Fruit fly (Drosophila melanogaster) whole organism: ENCODE results near the gene cyr.

Experiments
- CG8478 ChIP-seq: fragments of >200 bp; optimal IDR thresholded peaks from 2 replicates; lab custom pipeline; 2018; ENCODE audit warnings: inconsistent platforms
- Dll ChIP-seq: fragments of >200 bp; optimal IDR thresholded peaks from 2 replicates; lab custom pipeline; 2017
- pan ChIP-seq: fragments of >200 bp; optimal IDR thresholded peaks from 2 replicates; lab custom pipeline; 2017
- psq ChIP-seq: fragments of >200 bp; optimal IDR thresholded peaks from 2 replicates; lab custom pipeline; 2017
- usp ChIP-seq: fragments of >200 bp; optimal IDR thresholded peaks from 2 replicates; lab custom pipeline; 2017; ENCODE audit warnings: missing biosample characterization, missing genetic modification characterization, mixed read lengths

dm6 chrX:8163452-8163851, 27.9 kb upstream of the cyr start:
- no peak for TF ChIP-seq psq
- TF ChIP-seq usp (GFP tag; lab: Kevin White, UChicago): no peak
- TF ChIP-seq pan: no peak
- TF ChIP-seq CG8478: no peak
- TF ChIP-seq Dll (lab: Kevin White, UChicago): no peak
